Worm (Caenorhabditis elegans) whole organism, L1 larva: ENCODE results near the gene C27B7.6.

ENCODE experiments used
- alr-1 ChIP-seq: fragments of 200-800 bp; sonication (Bioruptor generic); optimal IDR thresholded peaks from 2 replicates; lab custom pipeline; 2018; ENCODE audit warnings: borderline replicate concordance, mild to moderate bottlenecking, missing genetic modification characterization, missing compliant biosample characterization
- ceh-88 ChIP-seq: fragments of 200-800 bp; sonication (Bioruptor generic); IDR thresholded peaks from 2 replicates; pipeline ENCODE4 v1.3.6; 2022; ENCODE audit warnings: missing genetic modification characterization, missing compliant biosample characterization
- dpl-1 ChIP-seq, 3 experiments: fragments of 150-350 bp in 2 of 3; sonication (generic microtip) in 1 of 3; optimal IDR thresholded peaks; 2 replicates each; lab custom pipeline; 2014 to 2017; ENCODE audit warnings: missing biosample characterization in 3 of 3, missing genetic modification characterization in 3 of 3, missing genetic modification reagents in 3 of 3
- elt-2 ChIP-seq: sonication (generic microtip); optimal IDR thresholded peaks from 2 replicates; lab custom pipeline; 2016; ENCODE audit warnings: missing genetic modification characterization, mild to moderate bottlenecking, inconsistent platforms, missing compliant biosample characterization, missing genetic modification reagents
- mep-1 ChIP-seq: fragments of 150-350 bp; optimal IDR thresholded peaks from 2 replicates; lab custom pipeline; 2014; ENCODE audit warnings: missing biosample characterization, missing genetic modification characterization
- nhr-11 ChIP-seq: fragments of 150-350 bp; optimal IDR thresholded peaks from 2 replicates; lab custom pipeline; 2014; ENCODE audit warnings: missing biosample characterization, missing genetic modification characterization
- nhr-12 ChIP-seq: sonication (generic microtip); optimal IDR thresholded peaks from 2 replicates; lab custom pipeline; 2017; ENCODE audit warnings: missing biosample characterization, missing genetic modification characterization
- nhr-237 ChIP-seq: fragments of 150-350 bp; optimal IDR thresholded peaks from 2 replicates; lab custom pipeline; 2014; ENCODE audit warnings: missing biosample characterization, missing genetic modification characterization
- pqm-1 ChIP-seq: sonication (generic microtip); optimal IDR thresholded peaks from 3 replicates; lab custom pipeline; 2017; ENCODE audit warnings: missing biosample characterization, missing genetic modification characterization
- snu-23 ChIP-seq: sonication (generic microtip); optimal IDR thresholded peaks from 2 replicates; lab custom pipeline; 2016; ENCODE audit warnings: missing genetic modification characterization, missing compliant biosample characterization
- unc-130 ChIP-seq: fragments of 150-350 bp; optimal IDR thresholded peaks from 2 replicates; lab custom pipeline; 2017; ENCODE audit warnings: missing biosample characterization, missing genetic modification characterization, inconsistent platforms

- no peak for TF ChIP-seq nhr-11
- no peak for TF ChIP-seq snu-23
- no peak for TF ChIP-seq mep-1 (tag; lab: Kevin White, UChicago)
- TF ChIP-seq pqm-1 (tag; lab: Kevin White, UChicago): no peak
- no peak for TF ChIP-seq nhr-12 (tag; lab: Kevin White, UChicago)
- TF ChIP-seq dpl-1 (GFP tag; optimal IDR thresholded peaks at IDR 0.05; lab: Kevin White, UChicago): no peak
- no peak for TF ChIP-seq alr-1 (tag; lab: Kevin White, UChicago)
- no peak for TF ChIP-seq unc-130 (tag; lab: Kevin White, UChicago)
- no peak for TF ChIP-seq nhr-237 (tag; lab: Kevin White, UChicago)
- no peak for TF ChIP-seq ceh-88 (GFP tag; lab: Robert Waterston, UW)
- no peak for TF ChIP-seq elt-2 (tag; lab: Kevin White, UChicago)
These were observed 27.4 kb upstream of the C27B7.6 start, which contains the start of gene D1046.4 for ce11 chrIV:8933575-8933974.
